Worm (Caenorhabditis elegans) whole organism, late embryonic: ENCODE results near the gene elc-1.

Experiments
- K02D7.2 ChIP-seq: sonication (generic microtip); optimal IDR thresholded peaks from 2 replicates; lab custom pipeline; 2017; ENCODE audit warnings: mild to moderate bottlenecking, missing genetic modification characterization, missing compliant biosample characterization
- Y22D7AL.16 ChIP-seq: sonication (generic microtip); optimal IDR thresholded peaks from 2 replicates; lab custom pipeline; 2016; ENCODE audit warnings: missing genetic modification characterization, missing compliant biosample characterization
- ama-1 ChIP-seq: fragments of 150-350 bp; optimal IDR thresholded peaks from 2 replicates; lab custom pipeline; 2014
- ceh-14 ChIP-seq: sonication (generic microtip); optimal IDR thresholded peaks from 2 replicates; lab custom pipeline; 2016; ENCODE audit warnings: missing genotype, missing genetic modification characterization, missing compliant biosample characterization
- ceh-18 ChIP-seq: sonication (generic microtip); optimal IDR thresholded peaks from 2 replicates; lab custom pipeline; 2016; ENCODE audit warnings: missing genetic modification characterization, missing compliant biosample characterization
- ceh-2 ChIP-seq: sonication (generic microtip); optimal IDR thresholded peaks from 2 replicates; lab custom pipeline; 2016; ENCODE audit warnings: missing genotype, missing genetic modification characterization, missing compliant biosample characterization
- ceh-34 ChIP-seq: sonication (generic microtip); optimal IDR thresholded peaks from 2 replicates; lab custom pipeline; 2016; ENCODE audit warnings: mild to moderate bottlenecking, missing genetic modification characterization, missing compliant biosample characterization
- ceh-48 ChIP-seq: sonication (generic microtip); optimal IDR thresholded peaks from 2 replicates; lab custom pipeline; 2016; ENCODE audit warnings: missing genetic modification characterization, inconsistent platforms, missing compliant biosample characterization
- ceh-6 ChIP-seq: fragments of 200-800 bp; sonication (Bioruptor generic); optimal IDR thresholded peaks from 2 replicates; lab custom pipeline; 2018; ENCODE audit warnings: mild to moderate bottlenecking, missing genetic modification characterization, missing compliant biosample characterization
- dmd-4 ChIP-seq: sonication (generic microtip); optimal IDR thresholded peaks from 2 replicates; lab custom pipeline; 2016; ENCODE audit warnings: borderline replicate concordance, missing genetic modification characterization, missing compliant biosample characterization
- dve-1 ChIP-seq: sonication (generic microtip); optimal IDR thresholded peaks from 2 replicates; lab custom pipeline; 2017; ENCODE audit warnings: antibody characterized with exemption, mild to moderate bottlenecking, missing genetic modification characterization, missing compliant biosample characterization
- elt-2 ChIP-seq: sonication (generic microtip); optimal IDR thresholded peaks from 2 replicates; lab custom pipeline; 2016; ENCODE audit warnings: missing genetic modification reagents, missing genetic modification characterization, missing compliant biosample characterization
- elt-4 ChIP-seq: sonication (generic microtip); optimal IDR thresholded peaks from 2 replicates; lab custom pipeline; 2016; ENCODE audit warnings: missing genetic modification characterization, missing compliant biosample characterization
- eyg-1 ChIP-seq: sonication (generic microtip); optimal IDR thresholded peaks from 2 replicates; lab custom pipeline; 2016; ENCODE audit warnings: missing genotype, missing genetic modification characterization, missing compliant biosample characterization
- fkh-6 ChIP-seq: sonication (generic microtip); optimal IDR thresholded peaks from 2 replicates; lab custom pipeline; 2016; ENCODE audit warnings: missing genetic modification characterization, missing compliant biosample characterization
- gmeb-2 ChIP-seq: sonication (generic microtip); optimal IDR thresholded peaks from 2 replicates; lab custom pipeline; 2016; ENCODE audit warnings: missing genetic modification characterization, inconsistent platforms, missing compliant biosample characterization
- hlh-13 ChIP-seq: fragments of 200-800 bp; sonication (Bioruptor generic); optimal IDR thresholded peaks from 2 replicates; lab custom pipeline; 2018; ENCODE audit warnings: mild to moderate bottlenecking, missing genetic modification characterization, missing compliant biosample characterization
- lim-6 ChIP-seq: sonication (generic microtip); optimal IDR thresholded peaks from 2 replicates; lab custom pipeline; 2016; ENCODE audit warnings: missing genetic modification characterization, missing compliant biosample characterization
- madf-2 ChIP-seq: sonication (generic microtip); optimal IDR thresholded peaks from 2 replicates; lab custom pipeline; 2017; ENCODE audit warnings: missing genetic modification characterization, missing compliant biosample characterization
- nfya-1 ChIP-seq: sonication (generic microtip); optimal IDR thresholded peaks from 2 replicates; lab custom pipeline; 2017; ENCODE audit warnings: missing genetic modification characterization, mild to moderate bottlenecking, missing compliant biosample characterization, antibody characterized with exemption, moderate library complexity
- npax-4 ChIP-seq: sonication (generic microtip); optimal IDR thresholded peaks from 2 replicates; lab custom pipeline; 2016; ENCODE audit warnings: missing genetic modification characterization, missing compliant biosample characterization
- odd-2 ChIP-seq: sonication (generic microtip); optimal IDR thresholded peaks from 2 replicates; lab custom pipeline; 2017; ENCODE audit warnings: antibody characterized with exemption, mild to moderate bottlenecking, missing genetic modification characterization, missing compliant biosample characterization
- pat-9 ChIP-seq: fragments of 200-800 bp; sonication (Bioruptor generic); optimal IDR thresholded peaks from 2 replicates; lab custom pipeline; 2018; ENCODE audit warnings: mild to moderate bottlenecking, missing genetic modification characterization, moderate library complexity, missing compliant biosample characterization
- pax-1 ChIP-seq: fragments of 150-350 bp; optimal IDR thresholded peaks from 2 replicates; lab custom pipeline; 2014; ENCODE audit warnings: missing biosample characterization, missing genetic modification characterization
- pha-4 ChIP-seq: fragments of 150-350 bp; optimal IDR thresholded peaks from 2 replicates; lab custom pipeline; 2018; ENCODE audit warnings: missing biosample characterization, missing genetic modification reagents, missing genetic modification characterization
- pros-1 ChIP-seq: fragments of 150-350 bp; optimal IDR thresholded peaks from 2 replicates; lab custom pipeline; 2014; ENCODE audit warnings: missing biosample characterization, missing genetic modification reagents, missing genetic modification characterization
- rnt-1 ChIP-seq: sonication (generic microtip); optimal IDR thresholded peaks from 2 replicates; lab custom pipeline; 2016; ENCODE audit warnings: missing genetic modification characterization, missing compliant biosample characterization
- sox-4 ChIP-seq: sonication (generic microtip); optimal IDR thresholded peaks from 2 replicates; lab custom pipeline; 2017; ENCODE audit warnings: mild to moderate bottlenecking, missing genetic modification characterization, inconsistent platforms, missing compliant biosample characterization
- syd-9 ChIP-seq: sonication (generic microtip); optimal IDR thresholded peaks from 2 replicates; lab custom pipeline; 2016; ENCODE audit warnings: mild to moderate bottlenecking, missing genetic modification characterization, moderate library complexity, missing compliant biosample characterization
- tbx-2 ChIP-seq: sonication (generic microtip); optimal IDR thresholded peaks from 2 replicates; lab custom pipeline; 2016; ENCODE audit warnings: missing genetic modification characterization, missing compliant biosample characterization
- ttx-3 ChIP-seq: sonication (generic microtip); optimal IDR thresholded peaks from 2 replicates; lab custom pipeline; 2016; ENCODE audit warnings: missing genetic modification reagents, missing genetic modification characterization, missing compliant biosample characterization
- unc-86 ChIP-seq: sonication (generic microtip); optimal IDR thresholded peaks from 2 replicates; lab custom pipeline; 2016; ENCODE audit warnings: missing genetic modification characterization, missing compliant biosample characterization
- zip-5 ChIP-seq: sonication (generic microtip); optimal IDR thresholded peaks from 2 replicates; lab custom pipeline; 2016; ENCODE audit warnings: missing genetic modification characterization, missing compliant biosample characterization

elc-1 gene

DNA sequence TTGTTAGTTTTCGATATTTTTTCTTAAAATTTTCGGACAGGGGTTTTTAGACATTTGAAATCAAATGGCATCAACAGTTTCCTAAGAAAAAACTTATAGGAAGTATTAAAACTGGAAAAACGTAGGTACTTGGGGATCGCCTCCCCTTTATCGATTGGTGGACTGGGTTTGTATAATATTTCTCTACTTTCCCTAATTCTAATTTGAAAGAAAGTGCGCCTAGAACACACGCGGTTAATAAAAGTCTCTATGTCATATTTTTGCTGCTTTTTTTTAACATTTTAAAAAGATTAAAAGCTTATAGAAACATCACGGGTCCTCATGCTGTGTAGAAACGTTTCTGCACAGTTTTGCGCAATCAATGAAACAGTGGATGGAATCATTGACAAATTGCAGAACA lies 17.3 kb downstream of the elc-1 start, which contains the start of gene pals-16:
Gene pals-16, plus strand, starts transcription at position 301 of the 400 bp plus-strand sequence.
- no peak for TF ChIP-seq syd-9
- no peak for TF ChIP-seq ceh-14 (tag; lab: Kevin White, UChicago)
- TF ChIP-seq lim-6 (tag; lab: Kevin White, UChicago): no peak
- TF ChIP-seq, all 69 proteins: peak for 0

DNA sequence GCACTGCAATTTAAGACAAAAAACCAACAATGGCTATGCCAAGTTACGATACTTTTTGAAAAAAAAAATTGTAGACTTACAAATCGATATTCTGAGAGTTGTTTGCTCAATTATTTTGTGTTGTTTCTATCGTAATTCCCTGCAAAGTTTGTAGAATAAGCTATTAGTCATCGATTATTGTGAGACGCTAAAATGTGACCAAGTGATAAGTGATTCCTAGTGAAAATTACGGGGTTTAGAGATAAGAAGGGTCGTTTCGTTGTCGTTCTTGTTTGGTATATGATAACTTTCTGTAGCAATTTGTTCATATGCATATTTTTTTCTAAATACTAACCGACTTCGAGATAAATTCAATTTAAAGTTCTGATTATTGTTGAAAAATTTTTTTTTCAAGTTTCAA lies 18.8 kb downstream of the elc-1 start:
- no peak for TF ChIP-seq zip-5 (tag; lab: Kevin White, UChicago)
- TF ChIP-seq tbx-2 (tag; lab: Kevin White, UChicago): no peak
- peak; percentile 63 for TF ChIP-seq elt-2
- TF ChIP-seq nfya-1 (tag; lab: Kevin White, UChicago): no peak
- TF ChIP-seq ama-1 (lab: Kevin White, UChicago): no peak
- no peak for TF ChIP-seq sox-4 (tag; lab: Kevin White, UChicago)
- TF ChIP-seq dve-1: no peak

ce11 chrIII:1395355-1395754 lies 21.6 kb downstream of the elc-1 start:
- TF ChIP-seq pat-9 (tag; lab: Kevin White, UChicago) (no peak), pros-1 (tag; lab: Kevin White, UChicago) (no peak), dmd-4 (tag; lab: Kevin White, UChicago) (no peak), rnt-1 (tag; lab: Kevin White, UChicago) (no peak), fkh-6 (tag; lab: Kevin White, UChicago) (no peak), npax-4 (tag; lab: Kevin White, UChicago) (no peak), pha-4 (no peak)

DNA sequence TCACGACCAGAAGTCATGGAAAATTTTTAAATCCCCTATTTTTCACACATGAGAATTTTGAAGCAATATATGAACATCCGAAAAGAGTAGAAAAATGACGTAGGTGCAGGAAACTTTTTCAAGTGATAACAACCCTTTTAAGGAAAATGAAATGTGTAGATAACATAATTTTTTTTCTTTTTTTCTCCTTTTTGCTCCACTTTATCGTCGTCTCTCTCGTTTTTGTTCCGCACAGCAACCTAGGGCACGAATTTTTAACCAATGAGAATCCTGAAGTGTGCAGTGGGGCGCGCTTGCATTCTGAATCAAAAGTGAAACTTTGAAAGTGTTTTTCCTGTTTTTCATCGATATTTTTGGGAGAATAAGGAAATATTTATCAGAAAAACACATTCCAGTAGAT lies 24.2 kb downstream of the elc-1 start:
- TF ChIP-seq pax-1 (tag; lab: Kevin White, UChicago) (no peak), elt-2 (peak; percentile 65)
- TF ChIP-seq, all 69 proteins: peak for 1

DNA sequence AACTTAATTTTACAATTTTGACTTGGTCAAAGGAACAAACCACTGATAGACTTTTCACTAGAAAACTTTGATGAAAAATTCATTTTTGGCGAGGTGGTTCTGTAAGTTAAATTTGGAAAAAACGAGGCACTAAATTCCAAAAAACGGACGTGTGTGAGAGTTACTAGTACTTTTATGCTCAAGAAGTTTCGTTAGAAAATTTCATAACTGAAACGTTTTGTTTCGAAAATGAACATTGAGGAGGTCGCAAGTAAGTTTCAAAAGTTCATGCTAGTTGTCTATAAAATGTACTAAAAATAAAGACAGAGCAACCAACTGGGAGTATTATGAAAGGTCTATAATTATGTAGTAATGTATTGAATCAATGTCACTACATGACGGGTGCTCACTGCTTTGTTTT lies 25.2 kb downstream of the elc-1 start, which contains the start of gene pals-17:
Gene pals-17, minus strand, starts transcription at position 101 of the 400 bp plus-strand sequence.
- TF ChIP-seq ceh-6 (GFP tag; lab: Kevin White, UChicago): no peak
- TF ChIP-seq sox-4 (tag; lab: Kevin White, UChicago): no peak
- TF ChIP-seq Y22D7AL.16 (tag; lab: Kevin White, UChicago): no peak
- no peak for TF ChIP-seq ttx-3 (tag; lab: Kevin White, UChicago)
- TF ChIP-seq dmd-4 (tag; lab: Kevin White, UChicago): no peak
- no peak for TF ChIP-seq madf-2 (tag; lab: Kevin White, UChicago)
- no peak for TF ChIP-seq ama-1 (lab: Kevin White, UChicago)
- no peak for TF ChIP-seq elt-4
- no peak for TF ChIP-seq odd-2
- no peak for TF ChIP-seq unc-86
- no peak for TF ChIP-seq nfya-1 (tag; lab: Kevin White, UChicago)
- TF ChIP-seq K02D7.2 (tag; lab: Kevin White, UChicago): no peak
- TF ChIP-seq gmeb-2 (tag; lab: Kevin White, UChicago): no peak
- no peak for TF ChIP-seq ceh-34 (tag; lab: Kevin White, UChicago)
- TF ChIP-seq npax-4 (tag; lab: Kevin White, UChicago): no peak
- no peak for TF ChIP-seq pax-1 (tag; lab: Kevin White, UChicago)

DNA sequence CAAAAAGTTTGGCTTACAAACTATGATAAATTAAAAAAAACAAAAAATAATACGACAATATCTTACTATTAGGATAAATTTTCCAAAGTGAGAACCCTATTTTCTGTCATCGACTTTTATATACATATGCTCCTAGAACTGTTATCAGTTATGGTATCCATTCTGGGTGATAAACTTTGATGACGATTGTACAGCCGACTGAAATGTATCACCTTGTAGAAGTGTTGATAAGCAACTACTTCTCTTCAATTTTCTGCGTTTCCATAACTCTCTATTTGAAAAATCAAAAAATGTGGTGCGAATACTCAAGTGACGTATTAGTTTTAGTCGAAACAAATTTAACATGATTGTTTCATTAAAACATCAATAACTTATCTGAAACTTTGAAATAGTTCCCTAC lies 27.0 kb downstream of the elc-1 start:
- TF ChIP-seq ceh-2 (tag; lab: Kevin White, UChicago) (no peak), syd-9 (no peak), ceh-48 (no peak), eyg-1 (tag; lab: Kevin White, UChicago) (no peak), rnt-1 (tag; lab: Kevin White, UChicago) (no peak), hlh-13 (no peak), ceh-18 (tag; lab: Kevin White, UChicago) (no peak), elt-2 (peak; percentile 86)
